Fruit fly (Drosophila melanogaster): ENCODE data around the gene alpha-Est4.

- TF ChIP-seq CTCF (optimal IDR thresholded peaks at IDR 0.05) (no peak), CG8478 (optimal IDR thresholded peaks at IDR 0.05) (no peak)
Measured at dm6 chr3R:7535606-7536005, 2.8 kb downstream of the alpha-Est4 start.
